Worm (Caenorhabditis elegans): ENCODE data around the gene F32H5.1.
A peak's percentile ranks its signal among the peaks of the same experiment; 100 is the strongest.

F32H5.1 gene

ce11 chrV:13377130-13377529 is 19.3 kb upstream of the F32H5.1 start (continued):
- no peak for TF ChIP-seq egl-43 (GFP tag; IDR thresholded peaks at IDR 0.05)
- TF ChIP-seq tra-1 (GFP tag; IDR thresholded peaks at IDR 0.05): 0 out of 2 replicates have a peak, but pooled peaks have one; percentile 44
- TF ChIP-seq set-16 (GFP tag; IDR thresholded peaks at IDR 0.05): no peak
- peak; percentile 89 for TF ChIP-seq dmd-6 (GFP tag; IDR thresholded peaks at IDR 0.05)
- TF ChIP-seq dve-1 (tag; optimal IDR thresholded peaks at IDR 0.05; ENCODE audit: insufficient read depth): peak; percentile 97
- TF ChIP-seq F37D6.2 (tag; optimal IDR thresholded peaks at IDR 0.05): no peak
- TF ChIP-seq mep-1 (tag; optimal IDR thresholded peaks at IDR 0.05): peak; percentile 66
- 0 out of 2 replicates have a peak, but pooled peaks have one; percentile 13 for TF ChIP-seq nhr-41 (GFP tag; IDR thresholded peaks at IDR 0.05)
- TF ChIP-seq duxl-1 (tag; optimal IDR thresholded peaks at IDR 0.05; ENCODE audit: poor library complexity): no peak
- TF ChIP-seq php-3 (GFP tag; IDR thresholded peaks at IDR 0.05): peak; percentile 71
- no peak for TF ChIP-seq tag-97 (GFP tag; IDR thresholded peaks at IDR 0.05)
- TF ChIP-seq nhr-25 (tag; optimal IDR thresholded peaks at IDR 0.05; ENCODE audit: borderline replicate concordance, insufficient read depth): no peak
- peak in 1 of 2 experiments; percentile 26 for TF ChIP-seq lsy-2 (tag; optimal IDR thresholded peaks at IDR 0.05)
- TF ChIP-seq ceh-28 (tag; optimal IDR thresholded peaks at IDR 0.05): no peak
- TF ChIP-seq T20F7.1 (GFP tag; optimal IDR thresholded peaks at IDR 0.05): peak; percentile 41
- peak in 1 of 2 experiments; percentile 26 for TF ChIP-seq mdl-1 (tag; optimal IDR thresholded peaks at IDR 0.05)
- peak; percentile 79 for TF ChIP-seq nhr-77 (tag; optimal IDR thresholded peaks at IDR 0.05)
- no peak for TF ChIP-seq nhr-76 (tag; optimal IDR thresholded peaks at IDR 0.05)
- no peak for TF ChIP-seq zip-11 (GFP tag; IDR thresholded peaks at IDR 0.05)
- TF ChIP-seq nhr-111 (GFP tag; optimal IDR thresholded peaks at IDR 0.05): no peak
- TF ChIP-seq daf-16 (GFP tag; optimal IDR thresholded peaks at IDR 0.05): peak in 1 of 2 experiments; percentile 38
- TF ChIP-seq daf-16 (tag; optimal IDR thresholded peaks at IDR 0.05): peak; percentile 93

ce11 chrV:13375861-13376260 is 18.0 kb upstream of the F32H5.1 start:
- TF ChIP-seq nhr-25 (tag; optimal IDR thresholded peaks at IDR 0.05; ENCODE audit: borderline replicate concordance, insufficient read depth) (peak; percentile 84), F37D6.2 (tag; optimal IDR thresholded peaks at IDR 0.05) (no peak), mep-1 (tag; optimal IDR thresholded peaks at IDR 0.05) (peak; percentile 17), aha-1 (tag) (peak; percentile 89), ceh-62 (tag; optimal IDR thresholded peaks at IDR 0.05) (no peak), mes-2 (tag; optimal IDR thresholded peaks at IDR 0.05; ENCODE audit: poor library complexity, severe bottlenecking) (peak; percentile 18)

DNA sequence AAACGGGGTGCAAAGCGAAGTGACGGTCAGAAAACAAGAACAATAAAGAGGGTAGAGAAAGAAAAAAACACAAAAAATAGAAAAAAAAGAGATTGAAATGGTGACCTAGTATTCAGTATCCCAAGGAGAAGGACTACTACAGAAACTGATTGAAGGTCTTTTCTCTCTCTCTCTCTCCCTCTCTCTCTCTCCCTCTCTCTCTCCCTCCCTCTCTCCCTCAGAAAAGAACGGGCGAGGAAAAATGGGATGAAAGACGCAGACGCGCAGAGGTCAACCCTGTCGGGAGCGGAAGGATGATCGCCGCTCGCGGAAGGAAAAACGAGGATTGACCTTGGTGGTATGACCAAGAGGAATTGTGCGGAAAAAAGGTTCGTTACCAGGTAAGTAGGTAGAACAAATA is 16.7 kb upstream of the F32H5.1 start:
- no peak for TF ChIP-seq ctbp-1 (GFP tag; IDR thresholded peaks at IDR 0.05)
- no peak for TF ChIP-seq zip-2 (tag; optimal IDR thresholded peaks at IDR 0.05)
- TF ChIP-seq Y48G9A.11 (GFP tag; IDR thresholded peaks at IDR 0.05): no peak
- TF ChIP-seq ztf-7 (tag; optimal IDR thresholded peaks at IDR 0.05): no peak
- no peak for TF ChIP-seq spr-3 (GFP tag; optimal IDR thresholded peaks at IDR 0.05)
- TF ChIP-seq attf-4 (tag; optimal IDR thresholded peaks at IDR 0.05): no peak
- peak; percentile 30 for TF ChIP-seq nhr-237 (tag; optimal IDR thresholded peaks at IDR 0.05)
- TF ChIP-seq skn-1 (tag; optimal IDR thresholded peaks at IDR 0.05): no peak
- no peak for TF ChIP-seq ces-1 (GFP tag; optimal IDR thresholded peaks at IDR 0.05)
- TF ChIP-seq pha-4 (GFP tag; IDR thresholded peaks at IDR 0.05): peak; percentile 68; the same call in 1 of the 2 replicates
- no peak for TF ChIP-seq pha-4 (tag; optimal IDR thresholded peaks at IDR 0.05)
- no peak for TF ChIP-seq lin-29 (GFP tag; IDR thresholded peaks at IDR 0.05)
- TF ChIP-seq zfp-3 (GFP tag; conservative IDR thresholded peaks at IDR 0.05): no peak
- TF ChIP-seq T26A8.4 (GFP tag; IDR thresholded peaks at IDR 0.05): no peak
- TF ChIP-seq ceh-62 (tag; optimal IDR thresholded peaks at IDR 0.05): no peak
- TF ChIP-seq T20F7.1 (GFP tag; optimal IDR thresholded peaks at IDR 0.05): no peak
- TF ChIP-seq Y5F2A.4 (GFP tag; optimal IDR thresholded peaks at IDR 0.05): no peak
- no peak for TF ChIP-seq R02D3.7 (tag; optimal IDR thresholded peaks at IDR 0.05)
- TF ChIP-seq F44E2.7 (GFP tag; IDR thresholded peaks at IDR 0.05): 0 out of 2 replicates have a peak, but pooled peaks have one; percentile 28
- no peak for TF ChIP-seq tag-97 (GFP tag; IDR thresholded peaks at IDR 0.05)
- TF ChIP-seq php-3 (GFP tag; IDR thresholded peaks at IDR 0.05): no peak
- peak; percentile 8 for TF ChIP-seq mep-1 (tag; optimal IDR thresholded peaks at IDR 0.05)
- no peak for TF ChIP-seq cey-2 (tag; optimal IDR thresholded peaks at IDR 0.05; ENCODE audit: borderline replicate concordance, insufficient read depth)
- TF ChIP-seq lin-15B (tag; optimal IDR thresholded peaks at IDR 0.05): no peak
- peak; percentile 41 for TF ChIP-seq nhr-6 (tag; optimal IDR thresholded peaks at IDR 0.05)
- no peak for TF ChIP-seq daf-19 (GFP tag; conservative IDR thresholded peaks at IDR 0.05)
- peak; percentile 2 for TF ChIP-seq aha-1 (tag)
- no peak for TF ChIP-seq gei-8 (GFP tag; optimal IDR thresholded peaks at IDR 0.05)
- no peak for TF ChIP-seq F37D6.2 (tag; optimal IDR thresholded peaks at IDR 0.05)

All from whole organism, L4 larva.